Fruit fly (Drosophila melanogaster): ENCODE measurements around the gene CG8003.

DNA sequence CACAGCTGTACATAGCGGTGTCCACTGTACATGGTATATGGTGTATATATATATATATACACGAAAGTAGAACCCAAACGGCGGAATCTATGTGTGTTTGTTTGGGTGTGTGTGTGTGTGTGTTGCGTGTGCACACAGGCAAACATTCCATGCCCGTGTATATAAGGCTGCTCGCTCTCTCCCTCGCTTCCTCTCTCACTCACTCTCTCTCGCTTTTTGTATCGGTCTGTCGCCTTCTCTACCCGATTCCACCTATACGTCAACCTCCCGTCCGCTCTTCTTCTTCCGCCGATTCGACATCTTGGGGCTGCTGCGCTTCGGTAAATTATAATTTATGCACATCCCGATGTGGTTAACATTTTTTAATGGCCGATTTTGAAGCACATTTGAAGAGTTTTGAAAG, 12.9 kb downstream of the CG8003 start:
- TF ChIP-seq psq (optimal IDR thresholded peaks at IDR 0.05) = no peak
- TF ChIP-seq Myc (optimal IDR thresholded peaks at IDR 0.05) = no peak
- no peak for TF ChIP-seq h (optimal IDR thresholded peaks at IDR 0.05)
- TF ChIP-seq ttk (optimal IDR thresholded peaks at IDR 0.05) = no peak
- no peak for TF ChIP-seq Sin3A (optimal IDR thresholded peaks at IDR 0.05)

Measured in Kc167 (cell line).